Worm (Caenorhabditis elegans): ENCODE measurements around the gene frpr-7.

ce11 chrX:17521425-17521824 is 58.3 kb downstream of the frpr-7 start:
- TF ChIP-seq unc-86 (tag; optimal IDR thresholded peaks at IDR 0.05) (no peak), ceh-31 (tag; optimal IDR thresholded peaks at IDR 0.05) (no peak), madf-2 (tag; optimal IDR thresholded peaks at IDR 0.05) (no peak), nfya-1 (tag; optimal IDR thresholded peaks at IDR 0.05) (no peak), elt-2 (tag; optimal IDR thresholded peaks at IDR 0.05) (no peak), C38D4.7 (GFP tag; optimal IDR thresholded peaks at IDR 0.05) (no peak), nhr-11 (tag; optimal IDR thresholded peaks at IDR 0.05) (no peak), pqm-1 (tag; optimal IDR thresholded peaks at IDR 0.05) (no peak), lin-11 (tag; optimal IDR thresholded peaks at IDR 0.05) (no peak), nhr-232 (tag; optimal IDR thresholded peaks at IDR 0.05) (no peak), unc-42 (tag; optimal IDR thresholded peaks at IDR 0.05) (peak; percentile 55), npax-4 (tag; optimal IDR thresholded peaks at IDR 0.05) (no peak), hlh-8 (tag; optimal IDR thresholded peaks at IDR 0.05) (no peak), zip-5 (tag; optimal IDR thresholded peaks at IDR 0.05) (no peak)

Data from whole organism, late embryonic.